Worm (Caenorhabditis elegans): Measurements from ENCODE around the gene R107.9.

DNA sequence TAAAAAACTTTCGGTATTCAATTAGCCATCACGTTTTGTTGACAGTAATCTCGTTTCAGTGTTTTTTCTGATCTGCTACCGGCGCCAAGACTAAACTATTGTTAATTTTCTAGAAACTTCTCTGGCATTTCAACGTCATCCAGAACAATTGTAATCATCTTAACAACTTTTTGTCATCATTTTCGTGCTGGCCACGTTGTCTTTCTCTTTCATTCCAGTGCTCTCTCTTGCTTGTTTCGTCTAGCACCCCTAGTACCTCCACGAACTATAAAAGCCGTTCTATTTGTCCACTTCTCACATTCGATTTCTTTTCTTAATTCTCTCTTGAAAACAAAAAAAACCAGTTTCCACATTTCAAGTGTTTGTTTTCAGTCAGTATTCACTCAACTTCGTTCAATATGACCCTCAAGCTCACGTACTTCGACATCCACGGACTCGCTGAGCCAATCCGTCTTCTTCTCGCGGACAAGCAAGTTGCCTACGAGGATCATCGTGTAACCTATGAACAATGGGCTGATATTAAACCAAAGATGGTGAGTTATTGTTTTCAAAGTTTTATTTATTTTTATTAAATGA is 21.3 kb downstream of the R107.9 start, which contains the start of gene gst-1:
- peak; percentile 10 for TF ChIP-seq efl-1 (GFP tag; optimal IDR thresholded peaks at IDR 0.05)
- TF ChIP-seq chd-7 (tag; optimal IDR thresholded peaks at IDR 0.05): no peak
